Fruit fly (Drosophila melanogaster): ENCODE data around the gene Irk3.
A peak's percentile ranks its signal among the peaks of the same experiment; 100 is the strongest.

Irk3 gene

DNA sequence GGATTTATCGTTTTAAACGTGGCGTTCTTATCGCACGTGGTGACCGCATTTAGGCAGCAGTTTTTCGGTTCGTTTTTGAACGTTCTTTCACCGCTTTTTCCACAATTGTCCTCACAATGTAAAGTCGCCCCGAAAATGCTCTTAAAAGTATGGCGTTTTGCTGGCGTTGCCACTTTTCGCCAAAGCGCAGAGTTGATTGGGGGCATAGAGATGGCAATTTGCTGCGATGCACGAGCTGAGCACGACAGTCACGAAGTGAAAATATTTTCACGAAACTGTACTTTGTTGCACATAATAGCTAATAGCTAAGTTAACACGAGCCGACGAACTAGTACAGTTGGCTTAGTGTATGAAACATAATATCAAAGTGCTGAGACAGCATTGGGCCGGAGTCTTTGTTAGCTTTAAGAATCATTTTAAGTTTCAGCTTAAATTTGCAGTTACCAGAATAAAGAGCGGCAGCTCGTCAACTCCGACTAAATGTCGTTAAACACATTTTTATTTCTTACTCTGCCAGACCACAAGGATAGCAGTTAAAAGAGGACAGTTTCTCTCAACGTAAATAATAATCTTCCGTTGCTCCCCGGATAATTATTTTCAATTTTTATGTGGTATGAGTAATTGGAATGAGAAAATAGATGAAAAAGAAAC lies 24.8 kb downstream of the Irk3 start, which contains the start of gene msl-1 (continued):
- TF ChIP-seq inv (GFP tag; IDR thresholded peaks at IDR 0.05; ENCODE audit: partially characterized antibody), result peak; percentile 97
- no peak for TF ChIP-seq CG12236 (GFP tag; optimal IDR thresholded peaks at IDR 0.05)
- peak; percentile 3 for TF ChIP-seq fu2 (GFP tag; optimal IDR thresholded peaks at IDR 0.05)
- no peak for TF ChIP-seq BtbVII (GFP tag; optimal IDR thresholded peaks at IDR 0.05)
- TF ChIP-seq crp (GFP tag; optimal IDR thresholded peaks at IDR 0.05), result peak in 1 of 2 experiments; percentile 28
- no peak for TF ChIP-seq Hmr (GFP tag; optimal IDR thresholded peaks at IDR 0.05)
- TF ChIP-seq bigmax (GFP tag; optimal IDR thresholded peaks at IDR 0.05), result no peak
- no peak for TF ChIP-seq odd (GFP tag; optimal IDR thresholded peaks at IDR 0.05)
- TF ChIP-seq peb (GFP tag; IDR thresholded peaks at IDR 0.05), result no peak
- peak; percentile 38 for TF ChIP-seq sisA (GFP tag; IDR thresholded peaks at IDR 0.05)
- TF ChIP-seq insv (GFP tag; optimal IDR thresholded peaks at IDR 0.05), result no peak
- peak; percentile 44 for TF ChIP-seq Xbp1 (GFP tag; optimal IDR thresholded peaks at IDR 0.05)
- no peak for TF ChIP-seq kni (GFP tag; optimal IDR thresholded peaks at IDR 0.05)
- peak; percentile 80 for TF ChIP-seq CG11456 (GFP tag; IDR thresholded peaks at IDR 0.05)
- no peak for TF ChIP-seq gsb-n (tag; optimal IDR thresholded peaks at IDR 0.05)
- TF ChIP-seq chm (GFP tag; IDR thresholded peaks at IDR 0.05), result no peak
- no peak for TF ChIP-seq ab (GFP tag; optimal IDR thresholded peaks at IDR 0.05)
- no peak for TF ChIP-seq slou (GFP tag; optimal IDR thresholded peaks at IDR 0.05)
- peak; percentile 31; the same call in 1 of the 2 replicates for TF ChIP-seq Ptx1 (GFP tag; IDR thresholded peaks at IDR 0.05)
- peak; percentile 92 for TF ChIP-seq MESR4 (GFP tag; optimal IDR thresholded peaks at IDR 0.05)
- no peak for TF ChIP-seq cwo (GFP tag; optimal IDR thresholded peaks at IDR 0.05)
- TF ChIP-seq aop (GFP tag; IDR thresholded peaks at IDR 0.05), result no peak
- TF ChIP-seq knrl (GFP tag; IDR thresholded peaks at IDR 0.05; ENCODE audit: partially characterized antibody), result peak; percentile 95
- TF ChIP-seq CG1602 (GFP tag; optimal IDR thresholded peaks at IDR 0.05), result no peak
- TF ChIP-seq ind (GFP tag; optimal IDR thresholded peaks at IDR 0.05), result peak; percentile 38
- no peak for TF ChIP-seq CG18262 (tag; optimal IDR thresholded peaks at IDR 0.05)
- TF ChIP-seq jing (GFP tag; optimal IDR thresholded peaks at IDR 0.05), result no peak
- TF ChIP-seq CG16813 (GFP tag; IDR thresholded peaks at IDR 0.05; ENCODE audit: partially characterized antibody), result peak; percentile 97
- no peak for TF ChIP-seq CG6654 (GFP tag; optimal IDR thresholded peaks at IDR 0.05)
- TF ChIP-seq phol (tag; optimal IDR thresholded peaks at IDR 0.05), result peak; percentile 96
- TF ChIP-seq hb (GFP tag; IDR thresholded peaks at IDR 0.05; ENCODE audit: partially characterized antibody), result peak; percentile 94
- TF ChIP-seq CG42726 (GFP tag; IDR thresholded peaks at IDR 0.05; ENCODE audit: partially characterized antibody), result peak; percentile 99
- TF ChIP-seq CG4854 (GFP tag; optimal IDR thresholded peaks at IDR 0.05), result no peak
- no peak for TF ChIP-seq CG10431 (GFP tag; optimal IDR thresholded peaks at IDR 0.05)
- peak; percentile 81 for TF ChIP-seq pzg (GFP tag; optimal IDR thresholded peaks at IDR 0.05)
- TF ChIP-seq Max (GFP tag; optimal IDR thresholded peaks at IDR 0.05), result no peak
- no peak for TF ChIP-seq MTF-1 (GFP tag; optimal IDR thresholded peaks at IDR 0.05; ENCODE audit: borderline replicate concordance)
- peak; percentile 92 for TF ChIP-seq Sry-δ (GFP tag; optimal IDR thresholded peaks at IDR 0.05)
- TF ChIP-seq ken (GFP tag; IDR thresholded peaks at IDR 0.05), result 0 out of 3 replicates have a peak, but pooled peaks have one; percentile 41
- peak; percentile 20 for TF ChIP-seq CG9609 (GFP tag; optimal IDR thresholded peaks at IDR 0.05)
- no peak for TF ChIP-seq CG31441 (GFP tag; IDR thresholded peaks at IDR 0.05)
- no peak for TF ChIP-seq fd96Cb (tag; optimal IDR thresholded peaks at IDR 0.05)
- TF ChIP-seq dati (GFP tag; IDR thresholded peaks at IDR 0.05), result no peak
- TF ChIP-seq Lim3 (GFP tag; IDR thresholded peaks at IDR 0.05), result no peak
- peak; percentile 41 for TF ChIP-seq Hsf (GFP tag; optimal IDR thresholded peaks at IDR 0.05)
- no peak for TF ChIP-seq Dip2 (GFP tag; IDR thresholded peaks at IDR 0.05)
- no peak for TF ChIP-seq p53 (GFP tag; optimal IDR thresholded peaks at IDR 0.05)
- TF ChIP-seq ranshi (GFP tag; IDR thresholded peaks at IDR 0.05), result no peak
- no peak for TF ChIP-seq zfh1 (GFP tag; IDR thresholded peaks at IDR 0.05)
- TF ChIP-seq CG4282 (GFP tag; optimal IDR thresholded peaks at IDR 0.05), result no peak

All from whole organism, embryonic.